Worm (Caenorhabditis elegans): Measurements from ENCODE around the gene nhr-57.

DNA sequence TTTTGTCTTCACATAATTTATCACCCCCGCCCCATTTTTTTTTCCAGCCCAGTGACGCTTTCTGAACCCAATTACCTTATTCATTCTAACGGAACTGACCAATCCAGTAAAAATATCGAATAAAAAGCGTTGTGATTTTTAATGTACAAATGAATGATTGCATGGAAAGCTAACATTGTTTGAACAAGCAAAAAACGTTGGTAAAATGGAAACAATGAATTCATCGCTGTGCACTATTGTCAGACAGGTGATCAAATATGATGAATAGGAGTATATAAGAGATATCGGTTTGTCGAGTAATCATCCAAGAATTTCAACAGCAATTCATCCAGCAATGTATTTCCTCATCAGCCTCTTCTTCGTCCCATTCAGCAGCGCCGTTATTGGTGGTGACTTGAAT is 2.1 kb upstream of the nhr-57 start, which contains the start of gene phat-4:
- TF ChIP-seq madf-2 (tag; optimal IDR thresholded peaks at IDR 0.05) (no peak), fkh-10 (GFP tag; optimal IDR thresholded peaks at IDR 0.05) (no peak), hlh-8 (tag; optimal IDR thresholded peaks at IDR 0.05) (no peak), K02D7.2 (tag; optimal IDR thresholded peaks at IDR 0.05) (no peak), lin-11 (tag; optimal IDR thresholded peaks at IDR 0.05) (no peak), npax-4 (tag; optimal IDR thresholded peaks at IDR 0.05) (no peak), ceh-14 (tag; optimal IDR thresholded peaks at IDR 0.05) (no peak), pax-1 (tag; optimal IDR thresholded peaks at IDR 0.05) (no peak), fkh-6 (tag; optimal IDR thresholded peaks at IDR 0.05) (no peak)
